Worm (Caenorhabditis elegans): ENCODE results near the gene Y51A2B.6.

- TF ChIP-seq aly-1 (tag; optimal IDR thresholded peaks at IDR 0.05): no peak
- TF ChIP-seq flt-1 (GFP tag; IDR thresholded peaks at IDR 0.05): no peak
- no peak for TF ChIP-seq ama-1 (optimal IDR thresholded peaks at IDR 0.05)
- no peak for TF ChIP-seq hmbx-1 (tag; optimal IDR thresholded peaks at IDR 0.05)
- TF ChIP-seq hnd-1 (tag; optimal IDR thresholded peaks at IDR 0.05): no peak
- TF ChIP-seq tbx-11 (GFP tag; IDR thresholded peaks at IDR 0.05): no peak
- no peak for TF ChIP-seq B0310.2 (tag; optimal IDR thresholded peaks at IDR 0.05)
- no peak for TF ChIP-seq tbx-37 (GFP tag; conservative IDR thresholded peaks at IDR 0.05)
- TF ChIP-seq F13C5.2 (tag; optimal IDR thresholded peaks at IDR 0.05): no peak
- no peak for TF ChIP-seq ets-7 (tag; optimal IDR thresholded peaks at IDR 0.05)
- TF ChIP-seq scrt-1 (GFP tag; IDR thresholded peaks at IDR 0.05): no peak
Measured at ce11 chrV:18378819-18379218, 15.3 kb downstream of the Y51A2B.6 start, which contains the start of gene Y51A2B.8.
